Fruit fly (Drosophila melanogaster) whole organism, wandering third instar larva: ENCODE data around the gene CG15169.
A peak's percentile ranks its signal among the peaks of the same experiment; 100 is the strongest.

Experiments
- Abd-B ChIP-seq: fragments of >200 bp; optimal IDR thresholded peaks from 2 replicates; lab custom pipeline; 2017; ENCODE audit warnings: missing biosample characterization, missing genetic modification characterization
- CG32264 ChIP-seq: fragments of 200-800 bp; sonication (Bioruptor generic); optimal IDR thresholded peaks from 2 replicates; lab custom pipeline; 2016; ENCODE audit warnings: missing biosample characterization, missing genetic modification characterization
- CG9705 ChIP-seq: fragments of 200-800 bp; sonication (Bioruptor generic); optimal IDR thresholded peaks from 2 replicates; lab custom pipeline; 2018; ENCODE audit warnings: missing biosample characterization, mild to moderate bottlenecking, missing genetic modification characterization
- CrebA ChIP-seq: fragments of 200-800 bp; sonication (Bioruptor generic); optimal IDR thresholded peaks from 2 replicates; lab custom pipeline; 2016; ENCODE audit warnings: missing biosample characterization, mild to moderate bottlenecking, missing genetic modification characterization, borderline replicate concordance
- Dfd ChIP-seq: fragments of >200 bp; optimal IDR thresholded peaks from 2 replicates; lab custom pipeline; 2017; ENCODE audit warnings: missing biosample characterization, missing genetic modification characterization
- Dif ChIP-seq: fragments of 200-275, 200-300 bp; sonication (Bioruptor generic); optimal IDR thresholded peaks from 2 replicates; lab custom pipeline; 2018; ENCODE audit warnings: missing biosample characterization, missing genetic modification characterization; ENCODE audit not compliant: partially characterized antibody
- GATAd ChIP-seq: sonication (Bioruptor generic); optimal IDR thresholded peaks from 2 replicates; lab custom pipeline; 2016; ENCODE audit warnings: missing biosample characterization, missing genetic modification characterization
- HLH106 ChIP-seq: fragments of 200-800 bp; optimal IDR thresholded peaks from 3 replicates; lab custom pipeline; 2019; ENCODE audit warnings: missing biosample characterization, mild to moderate bottlenecking, missing genetic modification characterization, moderate library complexity
- Hnf4 ChIP-seq: fragments of 200-800 bp; sonication (Bioruptor generic); optimal IDR thresholded peaks from 2 replicates; lab custom pipeline; 2016; ENCODE audit warnings: missing biosample characterization, mild to moderate bottlenecking, missing genetic modification characterization
- Hr78 ChIP-seq: fragments of >200 bp; optimal IDR thresholded peaks from 2 replicates; lab custom pipeline; 2017; ENCODE audit warnings: missing biosample characterization, missing genetic modification characterization
- Hr83 ChIP-seq: fragments of 200-300 bp; sonication (Bioruptor generic); optimal IDR thresholded peaks from 2 replicates; lab custom pipeline; 2016; ENCODE audit warnings: missing biosample characterization, mild to moderate bottlenecking, missing genetic modification characterization, moderate library complexity; ENCODE audit not compliant: poor library complexity, severe bottlenecking
- Jra ChIP-seq: sonication (Bioruptor generic); optimal IDR thresholded peaks from 2 replicates; lab custom pipeline; 2016; ENCODE audit warnings: missing biosample characterization, missing genetic modification characterization
- Mio ChIP-seq: sonication (Bioruptor generic); optimal IDR thresholded peaks from 2 replicates; lab custom pipeline; 2016; ENCODE audit warnings: missing biosample characterization, missing genetic modification characterization
- Myc ChIP-seq: fragments of >200 bp; optimal IDR thresholded peaks from 2 replicates; lab custom pipeline; 2017
- N ChIP-seq: fragments of >200 bp; optimal IDR thresholded peaks from 2 replicates; lab custom pipeline; 2018; ENCODE audit warnings: missing biosample characterization, missing external identifiers, missing genetic modification characterization
- OdsH ChIP-seq: fragments of 200-800 bp; sonication (Bioruptor generic); optimal IDR thresholded peaks from 2 replicates; lab custom pipeline; 2016; ENCODE audit warnings: missing biosample characterization, mild to moderate bottlenecking, missing genetic modification characterization
- Rel ChIP-seq, 2 experiments: fragments of 200-800 bp; sonication (Bioruptor generic) in 1 of 2; optimal IDR thresholded peaks; 2 replicates in 1 of 2; 3 replicates in 1 of 2; lab custom pipeline; 2016 to 2019; ENCODE audit warnings: mild to moderate bottlenecking in 2 of 2, missing biosample characterization in 2 of 2, missing genetic modification characterization in 2 of 2, moderate library complexity in 1 of 2
- Sp1 ChIP-seq: fragments of 200-800 bp; sonication (Bioruptor generic); optimal IDR thresholded peaks from 3 replicates; lab custom pipeline; 2019; ENCODE audit warnings: missing biosample characterization, mild to moderate bottlenecking, missing genetic modification characterization, moderate library complexity
- Vsx2 ChIP-seq: fragments of 200-300, 225-300 bp; sonication (Bioruptor generic); optimal IDR thresholded peaks from 2 replicates; lab custom pipeline; 2018; ENCODE audit warnings: missing biosample characterization, missing genetic modification characterization; ENCODE audit not compliant: partially characterized antibody
- br ChIP-seq: fragments of 200-800 bp; sonication (Bioruptor generic); optimal IDR thresholded peaks from 2 replicates; lab custom pipeline; 2016; ENCODE audit warnings: missing biosample characterization, missing genetic modification characterization
- brk ChIP-seq: fragments of 200-800 bp; sonication (Bioruptor generic); optimal IDR thresholded peaks from 2 replicates; lab custom pipeline; 2016; ENCODE audit warnings: missing biosample characterization, mild to moderate bottlenecking, missing genetic modification characterization
- dl ChIP-seq, 2 experiments: fragments of 175-275, 200-275 bp in 1 of 2; fragments of 200-275 bp in 1 of 2; sonication (Bioruptor generic); optimal IDR thresholded peaks; lab custom pipeline; 2018; ENCODE audit warnings: mild to moderate bottlenecking in 2 of 2, missing biosample characterization in 2 of 2, missing genetic modification characterization in 2 of 2, moderate library complexity in 2 of 2; ENCODE audit not compliant: partially characterized antibody in 2 of 2, insufficient read depth in 1 of 2
- dmrt93B ChIP-seq: fragments of 200-800 bp; sonication (Bioruptor generic); optimal IDR thresholded peaks from 2 replicates; lab custom pipeline; 2018; ENCODE audit warnings: missing biosample characterization, mild to moderate bottlenecking, missing genetic modification characterization
- dsf ChIP-seq: sonication (Bioruptor generic); optimal IDR thresholded peaks from 2 replicates; lab custom pipeline; 2016; ENCODE audit warnings: missing biosample characterization, missing genetic modification characterization, borderline replicate concordance
- ey ChIP-seq: fragments of 200-800 bp; sonication (Bioruptor generic); optimal IDR thresholded peaks from 2 replicates; lab custom pipeline; 2016; ENCODE audit warnings: missing biosample characterization, missing genetic modification characterization
- foxo ChIP-seq, 2 experiments: fragments of 200-800 bp; sonication (Bioruptor generic); optimal IDR thresholded peaks; 2 replicates in 1 of 2; 3 replicates in 1 of 2; lab custom pipeline; 2016 to 2017; ENCODE audit warnings: missing biosample characterization in 2 of 2, missing genetic modification characterization in 2 of 2
- fru ChIP-seq: fragments of 200-800 bp; sonication (Bioruptor generic); optimal IDR thresholded peaks from 3 replicates; lab custom pipeline; 2016; ENCODE audit warnings: missing biosample characterization, mild to moderate bottlenecking, missing genetic modification characterization
- h ChIP-seq: fragments of 200-800 bp; sonication (Bioruptor generic); optimal IDR thresholded peaks from 3 replicates; lab custom pipeline; 2016; ENCODE audit warnings: missing biosample characterization, mild to moderate bottlenecking, missing genetic modification characterization
- jim ChIP-seq: fragments of 175-275, 200-325 bp; sonication (Bioruptor generic); optimal IDR thresholded peaks from 2 replicates; lab custom pipeline; 2016; ENCODE audit warnings: missing biosample characterization, mild to moderate bottlenecking, missing genetic modification characterization
- lola ChIP-seq: fragments of >200 bp; optimal IDR thresholded peaks from 2 replicates; lab custom pipeline; 2017; ENCODE audit warnings: missing biosample characterization, missing genetic modification characterization
- pan ChIP-seq: fragments of >200 bp; optimal IDR thresholded peaks from 2 replicates; lab custom pipeline; 2017
- psq ChIP-seq: fragments of 200-800 bp; sonication (Bioruptor generic); optimal IDR thresholded peaks from 3 replicates; lab custom pipeline; 2017; ENCODE audit warnings: missing biosample characterization, mild to moderate bottlenecking, missing genetic modification characterization, moderate library complexity
- rgr ChIP-seq: fragments of 200-800 bp; sonication (Bioruptor generic); optimal IDR thresholded peaks from 3 replicates; lab custom pipeline; 2016; ENCODE audit warnings: missing biosample characterization, mild to moderate bottlenecking, missing genetic modification characterization
- sage ChIP-seq: fragments of 200-800 bp; sonication (Bioruptor generic); optimal IDR thresholded peaks from 2 replicates; lab custom pipeline; 2016; ENCODE audit warnings: missing biosample characterization, mild to moderate bottlenecking, missing genetic modification characterization
- sv ChIP-seq: fragments of 200-800 bp; sonication (Bioruptor generic); optimal IDR thresholded peaks from 3 replicates; lab custom pipeline; 2016; ENCODE audit warnings: missing biosample characterization, missing genetic modification characterization
- tai ChIP-seq: sonication (Bioruptor generic); optimal IDR thresholded peaks from 2 replicates; lab custom pipeline; 2016; ENCODE audit warnings: missing biosample characterization, missing genetic modification characterization
- usp ChIP-seq: fragments of >200 bp; optimal IDR thresholded peaks from 2 replicates; lab custom pipeline; 2017; ENCODE audit warnings: missing biosample characterization, missing genetic modification characterization
- woc ChIP-seq: sonication (Bioruptor generic); optimal IDR thresholded peaks from 2 replicates; lab custom pipeline; 2016; ENCODE audit warnings: missing biosample characterization, mild to moderate bottlenecking, missing genetic modification characterization

CG15169 gene

dm6 chr2L:19009130-19009529, 18.3 kb downstream of the CG15169 start, which contains the start of gene RpL30 (continued):
- TF ChIP-seq Rel (GFP tag; optimal IDR thresholded peaks at IDR 0.05; lab: Kevin White, UChicago) (no peak), Rel (tag; optimal IDR thresholded peaks at IDR 0.05; lab: Kevin White, UChicago) (peak; percentile 78), foxo (GFP tag; optimal IDR thresholded peaks at IDR 0.05; lab: Kevin White, UChicago) (peak; percentile 46 to 79), br (GFP tag; lab: Kevin White, UChicago) (peak; percentile 90), usp (GFP tag; lab: Kevin White, UChicago) (no peak), Hr83 (peak; percentile 85), dmrt93B (peak; percentile 87), Myc (lab: Kevin White, UChicago) (peak; percentile 97)

dm6 chr2L:19010037-19010436, 19.2 kb downstream of the CG15169 start:
- TF ChIP-seq pan (lab: Kevin White, UChicago), result no peak
- TF ChIP-seq ey (GFP tag; lab: Kevin White, UChicago), result no peak
- TF ChIP-seq lola (GFP tag; lab: Kevin White, UChicago), result no peak
- TF ChIP-seq, all 38 proteins: peak for 0

dm6 chr2L:19010566-19010965, 19.7 kb downstream of the CG15169 start, which contains the start of gene robl37BC:
Gene robl37BC (plus strand): TSS chr2L:19010866.
- no peak for TF ChIP-seq HLH106 (tag; lab: Kevin White, UChicago)
- no peak for TF ChIP-seq Myc (lab: Kevin White, UChicago)
- no peak for TF ChIP-seq Mio
- TF ChIP-seq, all 38 proteins: peak for 0

- TF ChIP-seq OdsH (GFP tag; lab: Kevin White, UChicago) (peak; percentile 61), lola (GFP tag; lab: Kevin White, UChicago) (no peak), dmrt93B (peak; percentile 52), CrebA (GFP tag; lab: Kevin White, UChicago) (no peak), brk (GFP tag; lab: Kevin White, UChicago) (peak; percentile 25), Hnf4 (peak; percentile 43), Rel (GFP tag; optimal IDR thresholded peaks at IDR 0.05; lab: Kevin White, UChicago) (no peak), Rel (tag; optimal IDR thresholded peaks at IDR 0.05; lab: Kevin White, UChicago) (no peak), usp (GFP tag; lab: Kevin White, UChicago) (no peak), ey (GFP tag; lab: Kevin White, UChicago) (peak; percentile 81), Myc (lab: Kevin White, UChicago) (no peak), Vsx2 (no peak), HLH106 (tag; lab: Kevin White, UChicago) (peak; percentile 74), Sp1 (GFP tag; lab: Kevin White, UChicago) (peak; percentile 75), Hr83 (no peak), dl (GFP tag; optimal IDR thresholded peaks at IDR 0.05; lab: Kevin White, UChicago; ENCODE audit: insufficient read depth in 1 of 2, partially characterized antibody in 2 of 2) (no peak), CG9705 (GFP tag; lab: Kevin White, UChicago) (no peak), br (GFP tag; lab: Kevin White, UChicago) (peak; percentile 76), foxo (GFP tag; optimal IDR thresholded peaks at IDR 0.05; lab: Kevin White, UChicago) (peak in 1 of 2 experiments; percentile 77), Hr78 (GFP tag; lab: Kevin White, UChicago) (no peak), sv (peak; percentile 66), Abd-B (GFP tag; lab: Kevin White, UChicago) (no peak), tai (no peak), fru (peak; percentile 84), Dif (no peak), rgr (peak; percentile 73), sage (GFP tag; lab: Kevin White, UChicago) (no peak), CG32264 (GFP tag; lab: Kevin White, UChicago) (no peak), Dfd (GFP tag; lab: Kevin White, UChicago) (no peak), GATAd (GFP tag; lab: Kevin White, UChicago) (no peak), psq (GFP tag; lab: Kevin White, UChicago) (peak; percentile 48), woc (GFP tag; lab: Kevin White, UChicago) (peak; percentile 68), jim (no peak), Mio (no peak), N (GFP tag; lab: Kevin White, UChicago) (no peak), h (GFP tag; lab: Kevin White, UChicago) (peak; percentile 80), dsf (no peak), Jra (GFP tag; lab: Kevin White, UChicago) (peak; percentile 29), pan (lab: Kevin White, UChicago) (no peak)
Measured at dm6 chr2L:19011895-19012645, 21.2 kb downstream of the CG15169 start.
